Worm (Caenorhabditis elegans) whole organism, L4 larva: ENCODE measurements around the gene F41H8.2.

ENCODE experiments used
- F26F4.8 ChIP-seq: fragments of 200-800 bp; sonication (Bioruptor generic); conservative IDR thresholded peaks from 2 replicates; pipeline ENCODE4 v1.3.6; 2022; ENCODE audit warnings: missing genetic modification characterization, missing compliant biosample characterization
- F37D6.2 ChIP-seq: sonication (generic microtip); optimal IDR thresholded peaks from 2 replicates; lab custom pipeline; 2016; ENCODE audit warnings: mild to moderate bottlenecking, missing genetic modification characterization, missing compliant biosample characterization
- F44E2.7 ChIP-seq: fragments of 200-800 bp; sonication (Bioruptor generic); IDR thresholded peaks from 2 replicates; pipeline ENCODE4 v2.1.2; 2022; ENCODE audit warnings: missing genetic modification characterization, missing compliant biosample characterization
- F49E8.2 ChIP-seq: sonication (generic microtip); optimal IDR thresholded peaks from 2 replicates; lab custom pipeline; 2016; ENCODE audit warnings: missing compliant biosample characterization, mild to moderate bottlenecking, missing genetic modification characterization, borderline replicate concordance
- T20F7.1 ChIP-seq: fragments of 200-800 bp; sonication (Bioruptor generic); optimal IDR thresholded peaks from 2 replicates; lab custom pipeline; 2018; ENCODE audit warnings: mild to moderate bottlenecking, missing genetic modification characterization, missing compliant biosample characterization
- Y105C5A.15 ChIP-seq: fragments of 200-800 bp; sonication (Bioruptor generic); IDR thresholded peaks from 2 replicates; pipeline ENCODE4 v1.3.6; 2022; ENCODE audit warnings: missing genetic modification characterization, missing compliant biosample characterization
- Y48G9A.11 ChIP-seq: fragments of 200-800 bp; sonication (Bioruptor generic); IDR thresholded peaks from 2 replicates; pipeline ENCODE4 v1.3.6; 2022; ENCODE audit warnings: missing genetic modification reagents, missing genetic modification characterization, missing compliant biosample characterization
- Y75B8A.6 ChIP-seq: fragments of 200-800 bp; sonication (Bioruptor generic); IDR thresholded peaks from 2 replicates; pipeline ENCODE4 v1.3.6; 2022; ENCODE audit warnings: missing genetic modification reagents, missing genetic modification characterization, missing compliant biosample characterization
- ZK337.2 ChIP-seq: fragments of 200-800 bp; sonication (Bioruptor generic); IDR thresholded peaks from 2 replicates; pipeline ENCODE4 v1.3.6; 2022; ENCODE audit warnings: missing genetic modification reagents, missing genetic modification characterization, missing compliant biosample characterization
- ZK546.5 ChIP-seq, 2 experiments: sonication (generic microtip); optimal IDR thresholded peaks; 2 replicates each; lab custom pipeline; 2017; ENCODE audit warnings: missing biosample characterization in 2 of 2, missing genetic modification characterization in 2 of 2
- arid-1 ChIP-seq: fragments of 200-800 bp; sonication (Bioruptor generic); conservative IDR thresholded peaks from 2 replicates; pipeline ENCODE4 v1.3.6; 2022; ENCODE audit warnings: missing genetic modification reagents, missing genetic modification characterization, missing compliant biosample characterization
- ceh-44 ChIP-seq: fragments of 200-800 bp; sonication (Bioruptor generic); IDR thresholded peaks from 2 replicates; pipeline ENCODE4 v1.3.6; 2022; ENCODE audit warnings: missing genetic modification reagents, missing genetic modification characterization, missing compliant biosample characterization
- daf-12 ChIP-seq: fragments of 150-350 bp; optimal IDR thresholded peaks from 2 replicates; lab custom pipeline; 2014; ENCODE audit warnings: missing biosample characterization, missing genetic modification reagents, missing genetic modification characterization
- dmd-6 ChIP-seq: fragments of 200-800 bp; sonication (Bioruptor generic); IDR thresholded peaks from 2 replicates; pipeline ENCODE4 v1.3.6; 2022; ENCODE audit warnings: missing genetic modification reagents, missing genetic modification characterization, missing compliant biosample characterization
- dmd-9 ChIP-seq: fragments of 200-800 bp; sonication (Bioruptor generic); IDR thresholded peaks from 2 replicates; pipeline ENCODE4 v1.3.6; 2022; ENCODE audit warnings: missing genetic modification reagents, missing genetic modification characterization, missing compliant biosample characterization
- egl-27 ChIP-seq: sonication (generic microtip); optimal IDR thresholded peaks from 3 replicates; lab custom pipeline; 2017; ENCODE audit warnings: missing biosample characterization, missing genetic modification reagents, missing genetic modification characterization
- egl-43 ChIP-seq: fragments of 200-800 bp; sonication (Bioruptor generic); IDR thresholded peaks from 2 replicates; pipeline ENCODE4 v1.3.6; 2022; ENCODE audit warnings: missing genetic modification reagents, missing genetic modification characterization, missing compliant biosample characterization
- hlh-30 ChIP-seq: sonication (generic microtip); optimal IDR thresholded peaks from 2 replicates; lab custom pipeline; 2017; ENCODE audit warnings: antibody characterized with exemption, mild to moderate bottlenecking, missing genetic modification characterization, missing compliant biosample characterization; ENCODE audit not compliant: insufficient read depth
- jun-1 ChIP-seq: fragments of 150-350 bp; optimal IDR thresholded peaks from 2 replicates; lab custom pipeline; 2014; ENCODE audit warnings: missing biosample characterization, missing genetic modification reagents, missing genetic modification characterization
- lim-7 ChIP-seq: fragments of 200-800 bp; sonication (Bioruptor generic); IDR thresholded peaks from 2 replicates; pipeline ENCODE4 v1.3.6; 2022; ENCODE audit warnings: missing genetic modification characterization, missing compliant biosample characterization
- lin-1 ChIP-seq: fragments of 200-800 bp; sonication (Bioruptor generic); IDR thresholded peaks from 2 replicates; pipeline ENCODE4 v1.3.6; 2022; ENCODE audit warnings: missing genetic modification reagents, missing genetic modification characterization, missing compliant biosample characterization
- lin-38 ChIP-seq: fragments of 200-800 bp; sonication (Bioruptor generic); IDR thresholded peaks from 2 replicates; pipeline ENCODE4 v1.3.6; 2022; ENCODE audit warnings: missing genetic modification reagents, missing genetic modification characterization, missing compliant biosample characterization
- lin-39 ChIP-seq: fragments of 150-350 bp; optimal IDR thresholded peaks from 2 replicates; lab custom pipeline; 2014; ENCODE audit warnings: missing biosample characterization, missing genetic modification reagents, missing genetic modification characterization
- lir-3 ChIP-seq: sonication (generic microtip); optimal IDR thresholded peaks from 2 replicates; lab custom pipeline; 2016; ENCODE audit warnings: mild to moderate bottlenecking, missing genetic modification characterization, missing compliant biosample characterization
- madf-5 ChIP-seq, 2 experiments: fragments of 200-800 bp; sonication (Bioruptor generic); IDR thresholded peaks; 2 replicates each; pipeline ENCODE4 v1.3.6; 2022; ENCODE audit warnings: missing compliant biosample characterization in 2 of 2, missing genetic modification characterization in 2 of 2
- mdt-29 ChIP-seq: fragments of 200-800 bp; sonication (Bioruptor generic); IDR thresholded peaks from 2 replicates; pipeline ENCODE4 v1.3.6; 2022; ENCODE audit warnings: missing genetic modification reagents, missing genetic modification characterization, missing compliant biosample characterization
- mep-1 ChIP-seq: fragments of 150-350 bp; sonication (generic microtip); optimal IDR thresholded peaks from 3 replicates; lab custom pipeline; 2014; ENCODE audit warnings: missing biosample characterization, missing genetic modification characterization
- nhr-48 ChIP-seq: sonication (generic microtip); optimal IDR thresholded peaks from 2 replicates; lab custom pipeline; 2016; ENCODE audit warnings: mild to moderate bottlenecking, missing genetic modification characterization, missing compliant biosample characterization
- pha-4 ChIP-seq, 2 experiments: fragments of 150-350 bp in 1 of 2; fragments of 200-800 bp in 1 of 2; sonication (Bioruptor generic) in 1 of 2; IDR thresholded peaks in 1 of 2; optimal IDR thresholded peaks in 1 of 2; 2 replicates each; pipeline versions ENCODE4 v1.3.6 to Lab custom; 2014 to 2022; ENCODE audit warnings: missing genetic modification characterization in 2 of 2, missing genetic modification reagents in 2 of 2, missing biosample characterization in 1 of 2, missing compliant biosample characterization in 1 of 2
- saeg-2 ChIP-seq: fragments of 200-800 bp; sonication (Bioruptor generic); IDR thresholded peaks from 2 replicates; pipeline ENCODE4 v1.3.6; 2022; ENCODE audit warnings: missing genetic modification reagents, missing genetic modification characterization, missing compliant biosample characterization
- sdz-12 ChIP-seq: fragments of 200-800 bp; sonication (Bioruptor generic); optimal IDR thresholded peaks from 2 replicates; lab custom pipeline; 2018; ENCODE audit warnings: mild to moderate bottlenecking, missing genetic modification characterization, missing compliant biosample characterization
- snpc-1.2 ChIP-seq: fragments of 200-800 bp; sonication (Bioruptor generic); IDR thresholded peaks from 2 replicates; pipeline ENCODE4 v1.3.6; 2022; ENCODE audit warnings: missing genetic modification reagents, missing genetic modification characterization, missing compliant biosample characterization
- snpc-4 ChIP-seq: fragments of 150-350 bp; optimal IDR thresholded peaks from 2 replicates; lab custom pipeline; 2014; ENCODE audit warnings: missing biosample characterization, missing genetic modification characterization
- tra-1 ChIP-seq: fragments of 200-800 bp; sonication (Bioruptor generic); IDR thresholded peaks from 2 replicates; pipeline ENCODE4 v1.3.6; 2022; ENCODE audit warnings: missing genetic modification reagents, missing genetic modification characterization, missing compliant biosample characterization
- unc-39 ChIP-seq: sonication (generic microtip); optimal IDR thresholded peaks from 2 replicates; lab custom pipeline; 2017; ENCODE audit warnings: missing biosample characterization, missing genetic modification characterization
- vab-7 ChIP-seq: fragments of 200-800 bp; sonication (Bioruptor generic); IDR thresholded peaks from 2 replicates; pipeline ENCODE4 v1.3.6; 2022; ENCODE audit warnings: missing genetic modification reagents, missing genetic modification characterization, missing compliant biosample characterization
- ztf-7 ChIP-seq: fragments of 150-350 bp; optimal IDR thresholded peaks from 2 replicates; lab custom pipeline; 2014; ENCODE audit warnings: missing biosample characterization, missing genetic modification characterization

Gene F41H8.2

ce11 chrV:858841-859456 is 32.8 kb downstream of the F41H8.2 start:
- TF ChIP-seq Y48G9A.11 (0 out of 2 replicates have a peak, but pooled peaks have one; percentile 43), dmd-9 (GFP tag; lab: Robert Waterston, UW) (no peak), F26F4.8 (GFP tag; lab: Robert Waterston, UW) (peak; percentile 73), ceh-44 (GFP tag; lab: Robert Waterston, UW) (0 out of 2 replicates have a peak, but pooled peaks have one; percentile 25), egl-43 (peak; percentile 75), ZK337.2 (GFP tag; lab: Robert Waterston, UW) (peak; percentile 48; the same call in 1 of the 2 replicates), Y75B8A.6 (GFP tag; lab: Robert Waterston, UW) (0 out of 2 replicates have a peak, but pooled peaks have one; percentile 12), tra-1 (GFP tag; lab: Robert Waterston, UW) (peak; percentile 40; the same call in 1 of the 2 replicates), vab-7 (GFP tag; lab: Robert Waterston, UW) (peak; percentile 48; the same call in 1 of the 2 replicates), pha-4 (GFP tag; IDR thresholded peaks at IDR 0.05; lab: Robert Waterston, UW) (0 out of 2 replicates have a peak, but pooled peaks have one; percentile 57), pha-4 (tag; optimal IDR thresholded peaks at IDR 0.05; lab: Kevin White, UChicago) (no peak), arid-1 (GFP tag; lab: Robert Waterston, UW) (0 out of 2 replicates have a peak, but pooled peaks have one; percentile 8), lin-39 (tag; lab: Kevin White, UChicago) (no peak), F44E2.7 (GFP tag; lab: Robert Waterston, UW) (0 out of 2 replicates have a peak, but pooled peaks have one; percentile 25), ZK546.5 (tag; optimal IDR thresholded peaks at IDR 0.05; lab: Kevin White, UChicago) (no peak), dmd-6 (peak; percentile 24; the same call in 1 of the 2 replicates), ztf-7 (no peak), snpc-1.2 (GFP tag; lab: Robert Waterston, UW) (peak; percentile 74), lin-1 (peak; percentile 44; the same call in 1 of the 2 replicates), lin-38 (GFP tag; lab: Robert Waterston, UW) (peak; percentile 74), mdt-29 (GFP tag; lab: Robert Waterston, UW) (peak; percentile 58), F37D6.2 (tag; lab: Kevin White, UChicago) (no peak), daf-12 (no peak), lim-7 (GFP tag; lab: Robert Waterston, UW) (peak; percentile 40; the same call in 1 of the 2 replicates), snpc-4 (tag; lab: Kevin White, UChicago) (peak; percentile 80), saeg-2 (GFP tag; lab: Robert Waterston, UW) (0 out of 2 replicates have a peak, but pooled peaks have one; percentile 19), F49E8.2 (tag; lab: Kevin White, UChicago) (peak; percentile 8)

ce11 chrV:866729-867128 is 40.5 kb downstream of the F41H8.2 start, which contains the start of gene T02B11.3:
TSS of gene T02B11.3 (minus strand) at chrV:866829.
- TF ChIP-seq sdz-12 (GFP tag; lab: Kevin White, UChicago), result no peak
- TF ChIP-seq madf-5 (GFP tag; IDR thresholded peaks at IDR 0.05; lab: Robert Waterston, UW), result no peak
- no peak for TF ChIP-seq T20F7.1 (GFP tag; lab: Kevin White, UChicago)
- TF ChIP-seq nhr-48, result no peak
- no peak for TF ChIP-seq Y105C5A.15 (GFP tag; lab: Robert Waterston, UW)
- TF ChIP-seq mep-1, result no peak
- no peak for TF ChIP-seq F26F4.8 (GFP tag; lab: Robert Waterston, UW)
- no peak for TF ChIP-seq lir-3 (tag; lab: Kevin White, UChicago)
- TF ChIP-seq ZK546.5 (tag; optimal IDR thresholded peaks at IDR 0.05; lab: Kevin White, UChicago), result no peak
- TF ChIP-seq ceh-44 (GFP tag; lab: Robert Waterston, UW), result no peak
- TF ChIP-seq hlh-30 (tag; lab: Kevin White, UChicago), result no peak
- no peak for TF ChIP-seq jun-1 (tag; lab: Kevin White, UChicago)
- no peak for TF ChIP-seq egl-27
- TF ChIP-seq unc-39, result no peak
- no peak for TF ChIP-seq snpc-1.2 (GFP tag; lab: Robert Waterston, UW)
